Fruit fly (Drosophila melanogaster) whole organism, embryonic: ENCODE results near the gene CG2617.

Experiments
- B-H1 ChIP-seq: fragments of 200-800 bp; sonication (Bioruptor generic); IDR thresholded peaks from 3 replicates; pipeline ENCODE4 v1.3.6; 2022; ENCODE audit warnings: missing biosample characterization, missing genetic modification characterization
- CG10543 ChIP-seq: fragments of 200-800 bp; sonication (Bioruptor generic); optimal IDR thresholded peaks from 3 replicates; lab custom pipeline; 2017; ENCODE audit warnings: missing biosample characterization, mild to moderate bottlenecking, missing genetic modification characterization, moderate library complexity
- CG13287 ChIP-seq: fragments of 200-800 bp; sonication (Bioruptor generic); IDR thresholded peaks from 2 replicates; pipeline ENCODE4 v1.3.6; 2022; ENCODE audit warnings: missing biosample characterization, missing genetic modification characterization; ENCODE audit not compliant: partially characterized antibody
- CG15479 ChIP-seq: fragments of 200-800 bp; sonication (Bioruptor generic); optimal IDR thresholded peaks from 3 replicates; lab custom pipeline; 2019; ENCODE audit warnings: missing biosample characterization, mild to moderate bottlenecking, missing genetic modification characterization, moderate library complexity
- CG30403 ChIP-seq: fragments of 200-800 bp; sonication (Bioruptor generic); optimal IDR thresholded peaks from 3 replicates; lab custom pipeline; 2016; ENCODE audit warnings: missing biosample characterization, missing genetic modification characterization
- CG32767 ChIP-seq: fragments of 200-800 bp; sonication (Bioruptor generic); IDR thresholded peaks from 2 replicates; pipeline ENCODE4 v1.3.6; 2022; ENCODE audit warnings: missing biosample characterization, missing genetic modification characterization
- CG6272 ChIP-seq: fragments of 200-800 bp; sonication (Bioruptor generic); IDR thresholded peaks from 2 replicates; pipeline ENCODE4 v1.3.6; 2022; ENCODE audit warnings: missing biosample characterization, missing genetic modification characterization
- CG6654 ChIP-seq: fragments of 200-800 bp; sonication (Bioruptor generic); optimal IDR thresholded peaks from 2 replicates; lab custom pipeline; 2017; ENCODE audit warnings: missing biosample characterization, mild to moderate bottlenecking, missing genetic modification characterization
- CG7271 ChIP-seq: fragments of 200-800 bp; sonication (Bioruptor generic); optimal IDR thresholded peaks from 2 replicates; lab custom pipeline; 2018; ENCODE audit warnings: missing biosample characterization, mild to moderate bottlenecking, missing genetic modification characterization, moderate library complexity
- CG7357 ChIP-seq: fragments of 200-800 bp; sonication (Bioruptor generic); IDR thresholded peaks from 3 replicates; pipeline ENCODE4 v1.3.6; 2022; ENCODE audit warnings: missing biosample characterization, missing genetic modification characterization
- CG7372 ChIP-seq: fragments of 200-800 bp; sonication (Bioruptor generic); IDR thresholded peaks from 2 replicates; pipeline ENCODE4 v1.3.6; 2022; ENCODE audit warnings: missing biosample characterization, missing genetic modification characterization
- CG8290 ChIP-seq, 3 experiments: fragments of 200-800 bp; sonication (Bioruptor generic); optimal IDR thresholded peaks; 2 replicates each; lab custom pipeline; 2016 to 2019; ENCODE audit warnings: missing biosample characterization in 3 of 3, missing genetic modification characterization in 3 of 3, mild to moderate bottlenecking in 2 of 3, moderate library complexity in 1 of 3
- CG8359 ChIP-seq: fragments of 200-800 bp; sonication (Bioruptor generic); optimal IDR thresholded peaks from 2 replicates; lab custom pipeline; 2017; ENCODE audit warnings: missing biosample characterization, mild to moderate bottlenecking, missing genetic modification characterization, borderline replicate concordance
- Camta ChIP-seq: fragments of 200-800 bp; sonication (Bioruptor generic); optimal IDR thresholded peaks from 2 replicates; lab custom pipeline; 2016; ENCODE audit warnings: missing biosample characterization, missing genetic modification characterization
- ERR ChIP-seq: fragments of 200-800 bp; sonication (Bioruptor generic); optimal IDR thresholded peaks from 2 replicates; lab custom pipeline; 2016; ENCODE audit warnings: missing biosample characterization, missing genetic modification characterization
- H2.0 ChIP-seq: fragments of 200-800 bp; sonication (Bioruptor generic); IDR thresholded peaks from 2 replicates; pipeline ENCODE4 v1.3.6; 2022; ENCODE audit warnings: missing biosample characterization, missing genetic modification characterization
- HLHmδ ChIP-seq: fragments of 200-800 bp; sonication (Bioruptor generic); optimal IDR thresholded peaks from 2 replicates; lab custom pipeline; 2018; ENCODE audit warnings: missing biosample characterization, mild to moderate bottlenecking, missing genetic modification characterization, moderate library complexity
- Hey ChIP-seq: fragments of 200-800 bp; sonication (Bioruptor generic); optimal IDR thresholded peaks from 3 replicates; lab custom pipeline; 2018; ENCODE audit warnings: missing biosample characterization, mild to moderate bottlenecking, missing genetic modification characterization
- Hmx ChIP-seq: fragments of 200-800 bp; sonication (Bioruptor generic); optimal IDR thresholded peaks from 2 replicates; lab custom pipeline; 2016; ENCODE audit warnings: missing biosample characterization, missing genetic modification characterization
- Six4 ChIP-seq: fragments of 200-800 bp; sonication (Bioruptor generic); optimal IDR thresholded peaks from 2 replicates; lab custom pipeline; 2016; ENCODE audit warnings: missing biosample characterization, missing genetic modification characterization
- Tbp ChIP-seq: fragments of >200 bp; optimal IDR thresholded peaks from 2 replicates; lab custom pipeline; 2018; ENCODE audit warnings: missing biosample characterization, missing genetic modification characterization
- Xbp1 ChIP-seq: fragments of 200-800 bp; sonication (Bioruptor generic); optimal IDR thresholded peaks from 3 replicates; lab custom pipeline; 2016; ENCODE audit warnings: missing biosample characterization, mild to moderate bottlenecking, missing genetic modification characterization
- al ChIP-seq: fragments of 200-800 bp; sonication (Bioruptor generic); IDR thresholded peaks from 2 replicates; pipeline ENCODE4 v1.3.6; 2022; ENCODE audit warnings: missing biosample characterization, missing genetic modification characterization
- bab2 ChIP-seq: fragments of 200-800 bp; sonication (Bioruptor generic); optimal IDR thresholded peaks from 2 replicates; lab custom pipeline; 2016; ENCODE audit warnings: missing biosample characterization, missing genetic modification characterization
- cas ChIP-seq: fragments of 200-800 bp; sonication (Bioruptor generic); IDR thresholded peaks from 2 replicates; pipeline ENCODE4 v1.3.6; 2022; ENCODE audit warnings: missing biosample characterization, missing genetic modification characterization
- cg ChIP-seq: fragments of 200-800 bp; sonication (Bioruptor generic); optimal IDR thresholded peaks from 3 replicates; lab custom pipeline; 2019; ENCODE audit warnings: missing biosample characterization, mild to moderate bottlenecking, missing genetic modification characterization, moderate library complexity
- chinmo ChIP-seq: fragments of 200-800 bp; sonication (Bioruptor generic); IDR thresholded peaks from 4 replicates; pipeline ENCODE4 v1.3.6; 2022; ENCODE audit warnings: missing biosample characterization, missing genetic modification characterization; ENCODE audit not compliant: partially characterized antibody
- chn ChIP-seq: fragments of 200-800 bp; sonication (Bioruptor generic); optimal IDR thresholded peaks from 2 replicates; lab custom pipeline; 2016; ENCODE audit warnings: missing biosample characterization, missing genetic modification characterization
- corto ChIP-seq: fragments of 200-800 bp; sonication (Bioruptor generic); optimal IDR thresholded peaks from 2 replicates; lab custom pipeline; 2016; ENCODE audit warnings: missing biosample characterization, mild to moderate bottlenecking, missing genetic modification characterization, moderate library complexity
- cwo ChIP-seq: fragments of 200-800 bp; sonication (Bioruptor generic); optimal IDR thresholded peaks from 3 replicates; lab custom pipeline; 2017; ENCODE audit warnings: missing biosample characterization, missing genetic modification characterization, mild to moderate bottlenecking, moderate library complexity, missing genetic modification reagents
- ems ChIP-seq: fragments of 200-800 bp; sonication (Bioruptor generic); optimal IDR thresholded peaks from 3 replicates; lab custom pipeline; 2016; ENCODE audit warnings: missing biosample characterization, missing genetic modification characterization
- exex ChIP-seq: fragments of 200-800 bp; sonication (Bioruptor generic); optimal IDR thresholded peaks from 4 replicates; lab custom pipeline; 2018; ENCODE audit warnings: missing biosample characterization, mild to moderate bottlenecking, missing genetic modification characterization, moderate library complexity
- fd3F ChIP-seq: fragments of 200-800 bp; sonication (Bioruptor generic); optimal IDR thresholded peaks from 2 replicates; lab custom pipeline; 2018; ENCODE audit warnings: missing biosample characterization, mild to moderate bottlenecking, missing genetic modification characterization, moderate library complexity
- gcm ChIP-seq: fragments of 200-800 bp; sonication (Bioruptor generic); optimal IDR thresholded peaks from 2 replicates; lab custom pipeline; 2019; ENCODE audit warnings: missing biosample characterization, mild to moderate bottlenecking, missing genetic modification characterization, moderate library complexity
- grau ChIP-seq: fragments of 200-800 bp; optimal IDR thresholded peaks from 3 replicates; lab custom pipeline; 2019; ENCODE audit warnings: missing biosample characterization, mild to moderate bottlenecking, missing genetic modification characterization, moderate library complexity
- hkb ChIP-seq, 2 experiments: fragments of 200-800 bp in 1 of 2; fragments of >200 bp in 1 of 2; sonication (Bioruptor generic) in 1 of 2; IDR thresholded peaks in 1 of 2; optimal IDR thresholded peaks in 1 of 2; 2 replicates each; pipeline versions ENCODE4 v1.3.6 to Lab custom; 2017 to 2022; ENCODE audit warnings: missing biosample characterization in 1 of 2, missing genetic modification characterization in 1 of 2
- hth ChIP-seq: fragments of >200 bp; optimal IDR thresholded peaks from 2 replicates; lab custom pipeline; 2017; ENCODE audit warnings: inconsistent platforms
- lola ChIP-seq, 3 experiments: fragments of >200 bp in 2 of 3; fragments of 200-800 bp in 1 of 3; sonication (Bioruptor generic) in 1 of 3; optimal IDR thresholded peaks; 2 replicates each; lab custom pipeline; 2017 to 2019; ENCODE audit warnings: missing biosample characterization in 3 of 3, missing genetic modification characterization in 3 of 3, mild to moderate bottlenecking in 1 of 3, moderate library complexity in 1 of 3
- mam ChIP-seq: fragments of 200-800 bp; sonication (Bioruptor generic); optimal IDR thresholded peaks from 3 replicates; lab custom pipeline; 2016; ENCODE audit warnings: missing biosample characterization, missing genetic modification characterization
- mirr ChIP-seq: fragments of 200-800 bp; sonication (Bioruptor generic); optimal IDR thresholded peaks from 3 replicates; lab custom pipeline; 2018; ENCODE audit warnings: missing biosample characterization, mild to moderate bottlenecking, missing genetic modification characterization
- org-1 ChIP-seq: fragments of 200-800 bp; sonication (Bioruptor generic); optimal IDR thresholded peaks from 2 replicates; lab custom pipeline; 2017; ENCODE audit warnings: missing biosample characterization, missing genetic modification characterization
- pnt ChIP-seq: fragments of 200-800 bp; sonication (Bioruptor generic); optimal IDR thresholded peaks from 3 replicates; lab custom pipeline; 2016; ENCODE audit warnings: missing biosample characterization, missing genetic modification characterization
- ro ChIP-seq: fragments of 200-800 bp; sonication (Bioruptor generic); IDR thresholded peaks from 2 replicates; pipeline ENCODE4 v1.3.6; 2022; ENCODE audit warnings: missing biosample characterization, missing genetic modification characterization
- row ChIP-seq: fragments of 200-800 bp; sonication (Bioruptor generic); IDR thresholded peaks from 3 replicates; pipeline ENCODE4 v1.3.6; 2022; ENCODE audit warnings: missing biosample characterization, missing genetic modification characterization
- ssp ChIP-seq: fragments of 200-800 bp; sonication (Bioruptor generic); IDR thresholded peaks from 2 replicates; pipeline ENCODE4 v1.3.6; 2022; ENCODE audit warnings: missing biosample characterization, missing genetic modification characterization
- tap ChIP-seq: fragments of 200-800 bp; optimal IDR thresholded peaks from 3 replicates; lab custom pipeline; 2019; ENCODE audit warnings: missing biosample characterization, mild to moderate bottlenecking, missing genetic modification characterization, moderate library complexity
- tgo ChIP-seq: fragments of 200-800 bp; sonication (Bioruptor generic); IDR thresholded peaks from 3 replicates; pipeline ENCODE4 v1.3.6; 2022; ENCODE audit warnings: missing biosample characterization, missing genetic modification characterization
- tio ChIP-seq: fragments of 200-800 bp; sonication (Bioruptor generic); optimal IDR thresholded peaks from 2 replicates; lab custom pipeline; 2017; ENCODE audit warnings: missing biosample characterization, missing genetic modification characterization, inconsistent platforms

CG2617 gene

DNA sequence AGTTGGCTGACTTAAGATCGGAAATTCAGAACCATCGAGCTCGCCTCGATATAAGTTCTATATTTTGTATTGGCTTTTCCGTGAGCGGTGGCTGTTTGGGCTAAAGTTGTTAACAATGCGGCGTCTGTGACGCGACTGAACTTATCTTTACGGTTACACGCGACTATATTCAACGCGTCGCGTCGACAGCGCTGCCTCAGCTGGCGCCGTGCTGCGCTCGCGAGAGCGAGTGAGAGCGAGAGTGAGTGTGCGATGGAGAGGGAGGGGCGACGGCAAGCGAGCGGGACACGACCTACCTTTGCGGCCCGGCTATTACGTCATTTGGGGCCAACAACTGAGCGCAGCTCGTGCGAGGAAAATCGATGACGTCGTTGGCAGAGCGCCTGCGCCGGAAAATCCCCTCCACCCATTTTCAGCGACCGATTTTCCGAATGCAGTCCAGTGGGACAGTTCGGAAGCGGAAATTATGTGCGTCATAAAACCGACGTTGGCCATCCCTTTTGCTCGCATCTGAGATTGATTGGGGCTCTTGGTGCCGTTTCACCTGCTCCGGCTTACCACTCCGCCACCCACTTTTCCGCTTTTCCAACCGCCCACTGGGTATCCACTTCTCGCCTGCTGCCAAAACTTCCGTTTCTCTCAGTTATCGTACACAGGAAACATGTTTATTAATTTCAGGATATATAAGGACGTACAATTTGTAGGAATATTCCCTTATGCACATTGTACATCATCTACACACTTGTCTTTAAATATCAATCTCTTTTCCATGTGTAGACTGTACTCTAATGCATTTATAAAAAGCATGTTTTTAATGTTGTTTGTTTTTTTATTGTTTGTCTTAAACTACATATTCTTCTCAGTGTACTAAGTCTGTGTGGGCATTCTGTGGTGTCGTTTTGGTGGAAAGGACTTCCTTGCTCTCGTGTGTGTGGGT, 32.6 kb downstream of the CG2617 start, which contains the start of gene Hr38 (continued):
- TF ChIP-seq chinmo (peak; percentile 97), H2.0 (GFP tag; lab: Robert Waterston, UW) (no peak), CG10543 (GFP tag; lab: Kevin White, UChicago) (no peak), CG7357 (GFP tag; lab: Robert Waterston, UW) (no peak), grau (tag; lab: Kevin White, UChicago) (peak; percentile 62), exex (peak; percentile 45), cwo (peak; percentile 59), B-H1 (GFP tag; lab: Robert Waterston, UW) (no peak), hth (lab: Kevin White, UChicago) (no peak), CG13287 (GFP tag; lab: Robert Waterston, UW) (peak; percentile 64), pnt (GFP tag; lab: Kevin White, UChicago) (peak; percentile 37), tap (no peak), cas (GFP tag; lab: Robert Waterston, UW) (no peak), ro (no peak), fd3F (GFP tag; lab: Kevin White, UChicago) (peak; percentile 29), CG8290 (GFP tag; optimal IDR thresholded peaks at IDR 0.05; lab: Kevin White, UChicago) (no peak), CG8290 (tag; optimal IDR thresholded peaks at IDR 0.05; lab: Kevin White, UChicago) (peak; percentile 11 to 45), HLHmδ (GFP tag; lab: Kevin White, UChicago) (peak; percentile 86), row (peak; percentile 74), ERR (GFP tag; lab: Kevin White, UChicago) (peak; percentile 9), Hmx (no peak), al (GFP tag; lab: Robert Waterston, UW) (peak; percentile 31; the same call in 1 of the 2 replicates), gcm (GFP tag; lab: Kevin White, UChicago) (no peak), org-1 (peak; percentile 4), ems (GFP tag; lab: Kevin White, UChicago) (no peak), Hey (tag; lab: Kevin White, UChicago) (no peak), ssp (no peak), Tbp (GFP tag; lab: Kevin White, UChicago) (no peak), Xbp1 (GFP tag; lab: Kevin White, UChicago) (peak; percentile 45), CG32767 (GFP tag; lab: Robert Waterston, UW) (no peak), CG30403 (peak; percentile 51), mam (GFP tag; lab: Kevin White, UChicago) (peak; percentile 49), cg (no peak), tio (GFP tag; lab: Kevin White, UChicago) (no peak), corto (GFP tag; lab: Kevin White, UChicago) (no peak), Six4 (GFP tag; lab: Kevin White, UChicago) (peak; percentile 18), CG8359 (GFP tag; lab: Kevin White, UChicago) (no peak), bab2 (GFP tag; lab: Kevin White, UChicago) (peak; percentile 1), CG7372 (GFP tag; lab: Robert Waterston, UW) (no peak), lola (GFP tag; optimal IDR thresholded peaks at IDR 0.05; lab: Kevin White, UChicago) (no peak), CG15479 (GFP tag; lab: Kevin White, UChicago) (no peak), chn (GFP tag; lab: Kevin White, UChicago) (no peak), Camta (GFP tag; lab: Kevin White, UChicago) (no peak), mirr (GFP tag; lab: Kevin White, UChicago) (peak; percentile 30), CG7271 (tag; lab: Kevin White, UChicago) (no peak), hkb (optimal IDR thresholded peaks at IDR 0.05; lab: Kevin White, UChicago) (no peak), hkb (GFP tag; IDR thresholded peaks at IDR 0.05; lab: Robert Waterston, UW) (peak; percentile 51; the same call in 1 of the 2 replicates), CG6272 (GFP tag; lab: Robert Waterston, UW) (no peak), tgo (GFP tag; lab: Robert Waterston, UW) (0 out of 3 replicates have a peak, but pooled peaks have one; percentile 15), CG6654 (GFP tag; lab: Kevin White, UChicago) (no peak)
